Worm (Caenorhabditis elegans) whole organism, midembryonic: ENCODE data around the gene T22F3.11.

Experiments used
- T22C8.4 ChIP-seq: fragments of 200-800 bp; sonication (Bioruptor generic); IDR thresholded peaks from 2 replicates; pipeline ENCODE4 v1.3.6; 2022; ENCODE audit warnings: missing genetic modification characterization, missing compliant biosample characterization
- cog-1 ChIP-seq: sonication (generic microtip); optimal IDR thresholded peaks from 2 replicates; lab custom pipeline; 2016; ENCODE audit warnings: missing genetic modification characterization, missing compliant biosample characterization
- flt-1 ChIP-seq: fragments of 200-800 bp; sonication (Bioruptor generic); IDR thresholded peaks from 2 replicates; pipeline ENCODE4 v1.3.6; 2022; ENCODE audit warnings: missing genetic modification characterization, missing compliant biosample characterization
- med-1 ChIP-seq: sonication (generic microtip); optimal IDR thresholded peaks from 2 replicates; lab custom pipeline; 2017; ENCODE audit warnings: missing genetic modification characterization, mild to moderate bottlenecking, missing compliant biosample characterization, antibody characterized with exemption, missing genetic modification reagents; ENCODE audit not compliant: insufficient read depth
- ref-1 ChIP-seq: fragments of 200-800 bp; sonication (Bioruptor generic); conservative IDR thresholded peaks from 2 replicates; pipeline ENCODE4 v1.3.6; 2022; ENCODE audit warnings: missing genetic modification reagents, missing genetic modification characterization, missing compliant biosample characterization
- tab-1 ChIP-seq: fragments of 200-800 bp; sonication (Bioruptor generic); IDR thresholded peaks from 2 replicates; pipeline ENCODE4 v1.3.6; 2022; ENCODE audit warnings: missing genetic modification characterization, missing compliant biosample characterization

DNA sequence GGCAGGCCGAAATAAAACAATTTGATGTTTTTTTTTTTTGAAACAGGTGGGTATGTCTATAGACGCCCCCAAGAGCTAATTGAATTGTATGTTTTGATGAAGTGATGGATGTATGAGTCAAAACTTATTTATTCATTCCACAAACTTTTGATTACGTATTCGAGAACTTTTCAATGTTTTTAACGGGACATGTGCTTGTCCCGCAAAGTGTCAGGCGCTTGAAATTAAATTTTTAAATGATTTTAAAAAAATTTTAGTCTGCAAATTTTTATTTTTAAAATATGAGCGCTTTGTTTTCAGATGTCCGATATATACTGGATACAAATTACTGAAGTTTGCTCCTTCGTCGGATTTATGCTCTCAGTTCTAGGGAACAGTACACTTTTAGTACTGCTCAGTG lies 35.1 kb upstream of the T22F3.11 start, which contains the start of gene str-114:
- TF ChIP-seq cog-1 = no peak
- TF ChIP-seq med-1 = no peak
- TF ChIP-seq flt-1 (GFP tag; lab: Robert Waterston, UW) = no peak
- TF ChIP-seq T22C8.4 (GFP tag; lab: Robert Waterston, UW) = no peak
- TF ChIP-seq ref-1 (GFP tag; lab: Robert Waterston, UW) = no peak
- no peak for TF ChIP-seq tab-1 (GFP tag; lab: Robert Waterston, UW)
